Worm (Caenorhabditis elegans): Measurements from ENCODE around the gene alp-1.

ce11 chrIV:8867562-8867961 is 15.3 kb downstream of the alp-1 start:
- TF ChIP-seq R02D3.7 (tag; optimal IDR thresholded peaks at IDR 0.05) (no peak), jun-1 (tag; optimal IDR thresholded peaks at IDR 0.05) (no peak)

Measured in whole organism, L4 larva.